Fruit fly (Drosophila melanogaster) whole organism, prepupa: ENCODE results near the gene CG10803.

Source experiments
- Blimp-1 ChIP-seq: fragments of 200-800 bp; sonication (Bioruptor generic); optimal IDR thresholded peaks from 3 replicates; lab custom pipeline; 2017; ENCODE audit warnings: missing biosample characterization, missing genetic modification characterization, mild to moderate bottlenecking, moderate library complexity, missing genetic modification reagents
- CG10631 ChIP-seq: fragments of 200-800 bp; sonication (Bioruptor generic); optimal IDR thresholded peaks from 2 replicates; lab custom pipeline; 2016; ENCODE audit warnings: missing biosample characterization, missing genetic modification characterization
- CG11762 ChIP-seq: fragments of 200-800 bp; sonication (Bioruptor generic); optimal IDR thresholded peaks from 3 replicates; lab custom pipeline; 2016; ENCODE audit warnings: missing biosample characterization, missing genetic modification characterization; ENCODE audit not compliant: insufficient read depth
- CG15336 ChIP-seq: fragments of 200-800 bp; sonication (Bioruptor generic); IDR thresholded peaks from 2 replicates; pipeline ENCODE4 v1.3.6; 2022; ENCODE audit warnings: missing biosample characterization, missing genetic modification characterization
- CG16779 ChIP-seq: fragments of 200-800 bp; sonication (Bioruptor generic); optimal IDR thresholded peaks from 3 replicates; lab custom pipeline; 2017; ENCODE audit warnings: missing biosample characterization, mild to moderate bottlenecking, missing genetic modification characterization
- CG3032 ChIP-seq: fragments of 200-800 bp; optimal IDR thresholded peaks from 2 replicates; lab custom pipeline; 2019; ENCODE audit warnings: missing biosample characterization, mild to moderate bottlenecking, missing genetic modification characterization, moderate library complexity
- CG31627 ChIP-seq: fragments of 200-800 bp; sonication (Bioruptor generic); optimal IDR thresholded peaks from 3 replicates; lab custom pipeline; 2016; ENCODE audit warnings: missing biosample characterization, missing genetic modification characterization
- CG34406 ChIP-seq: fragments of 200-800 bp; sonication (Bioruptor generic); optimal IDR thresholded peaks from 3 replicates; lab custom pipeline; 2016; ENCODE audit warnings: missing biosample characterization, missing genetic modification characterization
- CG4318 ChIP-seq: fragments of 200-800 bp; sonication (Bioruptor generic); optimal IDR thresholded peaks from 3 replicates; lab custom pipeline; 2017; ENCODE audit warnings: missing biosample characterization, mild to moderate bottlenecking, missing genetic modification characterization
- CG6163 ChIP-seq: fragments of 200-800 bp; sonication (Bioruptor generic); IDR thresholded peaks from 3 replicates; pipeline ENCODE4 v1.3.6; 2022; ENCODE audit warnings: missing biosample characterization, missing genetic modification characterization
- CG6276 ChIP-seq: fragments of 200-800 bp; sonication (Bioruptor generic); optimal IDR thresholded peaks from 2 replicates; lab custom pipeline; 2017; ENCODE audit warnings: missing biosample characterization, mild to moderate bottlenecking, missing genetic modification characterization
- CG6808 ChIP-seq: fragments of 200-800 bp; sonication (Bioruptor generic); optimal IDR thresholded peaks from 3 replicates; lab custom pipeline; 2017; ENCODE audit warnings: missing biosample characterization, missing genetic modification characterization, mild to moderate bottlenecking, moderate library complexity, missing genetic modification reagents
- CG8119 ChIP-seq: fragments of 200-800 bp; sonication (Bioruptor generic); IDR thresholded peaks from 3 replicates; pipeline ENCODE4 v1.3.6; 2022; ENCODE audit warnings: missing biosample characterization, missing genetic modification characterization
- CG8319 ChIP-seq: fragments of 200-800 bp; sonication (Bioruptor generic); optimal IDR thresholded peaks from 3 replicates; lab custom pipeline; 2016; ENCODE audit warnings: missing biosample characterization, missing genetic modification characterization
- CG9139 ChIP-seq: fragments of 200-800 bp; sonication (Bioruptor generic); optimal IDR thresholded peaks from 3 replicates; lab custom pipeline; 2017; ENCODE audit warnings: missing biosample characterization, mild to moderate bottlenecking, missing genetic modification characterization
- Eip75B ChIP-seq: fragments of 200-800 bp; sonication (Bioruptor generic); optimal IDR thresholded peaks from 3 replicates; lab custom pipeline; 2016; ENCODE audit warnings: missing biosample characterization, missing genetic modification characterization
- Eip78C ChIP-seq: fragments of 200-800 bp; sonication (Bioruptor generic); peaks from one replicate; lab custom pipeline; 2016; ENCODE audit warnings: missing biosample characterization, missing genetic modification characterization
- Hr38 ChIP-seq: sonication (Bioruptor generic); optimal IDR thresholded peaks from 2 replicates; lab custom pipeline; 2016; ENCODE audit warnings: missing biosample characterization, missing genetic modification characterization
- Lpt ChIP-seq: fragments of 200-800 bp; sonication (Bioruptor generic); optimal IDR thresholded peaks from 3 replicates; lab custom pipeline; 2016; ENCODE audit warnings: missing biosample characterization, missing genetic modification characterization
- Met ChIP-seq: fragments of 200-800 bp; sonication (Bioruptor generic); optimal IDR thresholded peaks from 3 replicates; lab custom pipeline; 2016; ENCODE audit warnings: missing biosample characterization, missing genetic modification characterization
- Smox ChIP-seq: fragments of 200-800 bp; sonication (Bioruptor generic); optimal IDR thresholded peaks from 3 replicates; lab custom pipeline; 2016; ENCODE audit warnings: missing biosample characterization, missing genetic modification characterization
- Sox102F ChIP-seq: fragments of 200-800 bp; sonication (Bioruptor generic); optimal IDR thresholded peaks from 2 replicates; lab custom pipeline; 2016; ENCODE audit warnings: missing biosample characterization, mild to moderate bottlenecking, missing genetic modification characterization
- Sox15 ChIP-seq: fragments of 200-800 bp; sonication (Bioruptor generic); optimal IDR thresholded peaks from 3 replicates; lab custom pipeline; 2016; ENCODE audit warnings: missing biosample characterization, missing genetic modification characterization
- cyc ChIP-seq: fragments of 200-800 bp; sonication (Bioruptor generic); optimal IDR thresholded peaks from 3 replicates; lab custom pipeline; 2016; ENCODE audit warnings: missing biosample characterization, missing genetic modification characterization
- dsx ChIP-seq: fragments of 200-800 bp; optimal IDR thresholded peaks from 3 replicates; lab custom pipeline; 2019; ENCODE audit warnings: missing biosample characterization, mild to moderate bottlenecking, missing genetic modification characterization, moderate library complexity; ENCODE audit not compliant: poor library complexity, severe bottlenecking
- eg ChIP-seq: fragments of 200-800 bp; sonication (Bioruptor generic); IDR thresholded peaks from 3 replicates; pipeline ENCODE4 v1.3.6; 2022; ENCODE audit warnings: missing biosample characterization, missing genetic modification characterization
- esn ChIP-seq: fragments of 200-800 bp; sonication (Bioruptor generic); optimal IDR thresholded peaks from 2 replicates; lab custom pipeline; 2016; ENCODE audit warnings: missing biosample characterization, mild to moderate bottlenecking, missing genetic modification characterization, moderate library complexity
- fd59A ChIP-seq: fragments of 200-800 bp; sonication (Bioruptor generic); optimal IDR thresholded peaks from 2 replicates; lab custom pipeline; 2017; ENCODE audit warnings: missing biosample characterization, mild to moderate bottlenecking, missing genetic modification characterization, missing genetic modification reagents
- lz ChIP-seq: fragments of 200-800 bp; sonication (Bioruptor generic); optimal IDR thresholded peaks from 3 replicates; lab custom pipeline; 2016; ENCODE audit warnings: missing biosample characterization, missing genetic modification characterization
- salr ChIP-seq, 2 experiments: fragments of 200-800 bp; sonication (Bioruptor generic); optimal IDR thresholded peaks; 3 replicates each; lab custom pipeline; 2016 to 2018; ENCODE audit warnings: missing biosample characterization in 2 of 2, missing genetic modification characterization in 2 of 2, mild to moderate bottlenecking in 1 of 2
- ss ChIP-seq, 2 experiments: fragments of 200-800 bp; sonication (Bioruptor generic); optimal IDR thresholded peaks; 2 replicates in 1 of 2; 3 replicates in 1 of 2; lab custom pipeline; 2017 to 2018; ENCODE audit warnings: mild to moderate bottlenecking in 2 of 2, missing biosample characterization in 2 of 2, missing genetic modification characterization in 2 of 2, moderate library complexity in 1 of 2
- svp ChIP-seq: fragments of 200-800 bp; sonication (Bioruptor generic); peaks from one replicate; lab custom pipeline; 2016; ENCODE audit warnings: missing biosample characterization, missing genetic modification characterization
- topi ChIP-seq: fragments of 200-800 bp; sonication (Bioruptor generic); optimal IDR thresholded peaks from 3 replicates; lab custom pipeline; 2016; ENCODE audit warnings: missing biosample characterization, missing genetic modification characterization
- vri ChIP-seq: fragments of 200-800 bp; sonication (Bioruptor generic); optimal IDR thresholded peaks from 3 replicates; lab custom pipeline; 2016; ENCODE audit warnings: missing biosample characterization, mild to moderate bottlenecking, missing genetic modification characterization

The CG10803 gene

dm6 chrX:3440506-3440905, 44.9 kb upstream of the CG10803 start:
- TF ChIP-seq CG6163 (GFP tag; lab: Robert Waterston, UW), result no peak
- peak; percentile 29; the same call in 1 of the 3 replicates for TF ChIP-seq CG8119 (GFP tag; lab: Robert Waterston, UW)
- TF ChIP-seq CG8319 (GFP tag; lab: Kevin White, UChicago), result no peak
- TF ChIP-seq Blimp-1, result no peak
- TF ChIP-seq CG6276 (GFP tag; lab: Kevin White, UChicago), result peak; percentile 27
- TF ChIP-seq CG34406 (GFP tag; lab: Kevin White, UChicago), result no peak
- TF ChIP-seq Met, result no peak
- peak; percentile 76 for TF ChIP-seq dsx (GFP tag; lab: Kevin White, UChicago)
- TF ChIP-seq CG16779 (tag; lab: Kevin White, UChicago), result no peak
- TF ChIP-seq CG11762 (GFP tag; lab: Kevin White, UChicago), result no peak
- 0 out of 3 replicates have a peak, but pooled peaks have one; percentile 32 for TF ChIP-seq eg (GFP tag; lab: Robert Waterston, UW)
- no peak for TF ChIP-seq Eip75B
- no peak for TF ChIP-seq fd59A (GFP tag; lab: Kevin White, UChicago)
- TF ChIP-seq Sox102F (GFP tag; lab: Kevin White, UChicago), result no peak
- no peak for TF ChIP-seq Sox15 (GFP tag; lab: Kevin White, UChicago)
- TF ChIP-seq, all 60 proteins: peak for 4

- no peak for TF ChIP-seq CG9139 (GFP tag; lab: Kevin White, UChicago)
- TF ChIP-seq Hr38, result no peak
- TF ChIP-seq CG4318 (GFP tag; lab: Kevin White, UChicago), result no peak
- TF ChIP-seq CG6808 (GFP tag; lab: Kevin White, UChicago), result no peak
- TF ChIP-seq CG10631, result no peak
- TF ChIP-seq Sox102F (GFP tag; lab: Kevin White, UChicago), result no peak
- TF ChIP-seq CG6276 (GFP tag; lab: Kevin White, UChicago), result no peak
- no peak for TF ChIP-seq Lpt (GFP tag; lab: Kevin White, UChicago)
- no peak for TF ChIP-seq CG6163 (GFP tag; lab: Robert Waterston, UW)
Measured at dm6 chrX:3442543-3443207, 42.8 kb upstream of the CG10803 start.

- no peak for TF ChIP-seq lz (GFP tag; lab: Kevin White, UChicago)
- 0 out of 3 replicates have a peak, but pooled peaks have one; percentile 12 for TF ChIP-seq CG6163 (GFP tag; lab: Robert Waterston, UW)
Measured at dm6 chrX:3443902-3444301, 41.5 kb upstream of the CG10803 start.

dm6 chrX:3444800-3445199, 40.6 kb upstream of the CG10803 start:
- TF ChIP-seq Met (peak; percentile 16), svp (GFP tag; lab: Kevin White, UChicago) (peak; percentile 54), Sox102F (GFP tag; lab: Kevin White, UChicago) (no peak), CG10631 (no peak), ss (GFP tag; optimal IDR thresholded peaks at IDR 0.05; lab: Kevin White, UChicago) (no peak), CG31627 (GFP tag; lab: Kevin White, UChicago) (no peak), Blimp-1 (peak; percentile 15), Smox (GFP tag; lab: Kevin White, UChicago) (peak; percentile 1), cyc (GFP tag; lab: Kevin White, UChicago) (peak; percentile 17), topi (GFP tag; lab: Kevin White, UChicago) (peak; percentile 15), eg (GFP tag; lab: Robert Waterston, UW) (no peak), CG11762 (GFP tag; lab: Kevin White, UChicago) (no peak)

dm6 chrX:3446157-3446556, 39.3 kb upstream of the CG10803 start:
- TF ChIP-seq CG3032 (tag; lab: Kevin White, UChicago) (no peak), cyc (GFP tag; lab: Kevin White, UChicago) (no peak)

- TF ChIP-seq CG8119 (GFP tag; lab: Robert Waterston, UW) (peak; percentile 34; the same call in 1 of the 3 replicates), CG6808 (GFP tag; lab: Kevin White, UChicago) (no peak), vri (peak; percentile 32), esn (GFP tag; lab: Kevin White, UChicago) (no peak), CG6163 (GFP tag; lab: Robert Waterston, UW) (peak; percentile 57; the same call in 2 of the 3 replicates), CG15336 (GFP tag; lab: Robert Waterston, UW) (peak; percentile 32; the same call in 1 of the 2 replicates), salr (GFP tag; optimal IDR thresholded peaks at IDR 0.05; lab: Kevin White, UChicago) (peak in 1 of 2 experiments; percentile 2), Eip78C (GFP tag; lab: Kevin White, UChicago) (peak; percentile 18), eg (GFP tag; lab: Robert Waterston, UW) (0 out of 3 replicates have a peak, but pooled peaks have one; percentile 20)
Measured at dm6 chrX:3446650-3447049, 38.8 kb upstream of the CG10803 start.
